Worm (Caenorhabditis elegans) whole organism, young adult: Measurements from ENCODE around the gene K10D11.7.

Experiments
- Y95B8A.8 ChIP-seq: fragments of 200-800 bp; sonication (Bioruptor generic); IDR thresholded peaks from 2 replicates; pipeline ENCODE4 v1.3.6; 2022; ENCODE audit warnings: missing genetic modification reagents, missing genetic modification characterization, missing compliant biosample characterization
- dpl-1 ChIP-seq: fragments of 150-350 bp; optimal IDR thresholded peaks from 2 replicates; lab custom pipeline; 2014; ENCODE audit warnings: missing biosample characterization, missing genetic modification reagents, missing genetic modification characterization
- lin-35 ChIP-seq, 3 experiments: fragments of 150-350 bp in 2 of 3; sonication (generic microtip) in 1 of 3; optimal IDR thresholded peaks; 2 replicates each; lab custom pipeline; 2014 to 2018; ENCODE audit warnings: missing biosample characterization in 3 of 3, missing genetic modification characterization in 3 of 3, missing genetic modification reagents in 3 of 3
- pha-4 ChIP-seq: fragments of 150-350 bp; sonication (generic microtip); optimal IDR thresholded peaks from 2 replicates; lab custom pipeline; 2014; ENCODE audit warnings: missing biosample characterization, missing genetic modification reagents, missing genetic modification characterization

DNA sequence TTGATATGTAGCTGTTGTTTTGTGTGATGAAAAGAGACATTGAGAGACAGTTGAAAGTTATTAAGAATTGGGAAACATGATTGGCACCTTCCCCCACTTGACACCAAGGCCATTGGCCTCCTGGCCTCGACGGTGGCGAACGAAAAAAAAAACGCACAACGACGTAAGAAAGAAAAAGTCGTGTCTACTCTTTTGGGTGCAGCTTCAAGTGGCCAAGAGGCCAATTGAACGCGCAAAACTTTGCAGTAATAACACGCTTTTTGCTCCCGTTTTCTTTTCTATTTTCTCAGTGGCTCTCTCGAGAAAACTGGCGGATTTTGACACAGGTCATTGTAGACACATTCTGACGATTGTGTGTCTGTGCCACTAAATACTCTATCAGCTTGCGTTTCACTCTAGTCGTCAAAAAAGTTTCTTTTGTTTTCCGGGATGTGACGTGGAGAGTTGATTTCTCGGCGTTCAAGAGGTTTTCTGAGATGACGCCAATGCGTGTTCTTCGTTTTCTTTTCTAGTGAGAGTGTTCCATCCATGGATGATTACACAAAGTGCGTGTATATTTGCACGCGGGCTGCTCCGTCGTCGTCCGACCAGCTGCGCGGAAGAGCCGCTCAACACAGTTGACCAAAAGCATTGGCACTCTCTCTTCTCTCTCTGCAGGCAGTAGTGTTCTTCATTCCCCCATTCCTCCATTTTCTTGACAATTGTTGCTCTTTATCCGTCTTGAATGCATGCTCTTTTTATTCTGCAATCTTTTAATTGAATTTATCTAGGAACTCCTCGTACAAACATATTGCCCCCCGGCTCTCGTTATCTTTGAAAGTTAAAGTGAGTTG lies 34.9 kb upstream of the K10D11.7 start:
- TF ChIP-seq pha-4 (tag; lab: Kevin White, UChicago) (no peak), Y95B8A.8 (GFP tag; lab: Robert Waterston, UW) (no peak), lin-35 (GFP tag; optimal IDR thresholded peaks at IDR 0.05; lab: Kevin White, UChicago) (no peak), dpl-1 (GFP tag; lab: Kevin White, UChicago) (no peak)
